Worm (Caenorhabditis elegans) whole organism, L4 larva: ENCODE data around the gene H40L08.2.

Experiments
- R02D3.7 ChIP-seq: fragments of 150-350 bp; sonication (generic microtip); optimal IDR thresholded peaks from 3 replicates; lab custom pipeline; 2014; ENCODE audit warnings: missing biosample characterization, missing genetic modification characterization
- Y48G9A.11 ChIP-seq: fragments of 200-800 bp; sonication (Bioruptor generic); IDR thresholded peaks from 2 replicates; pipeline ENCODE4 v1.3.6; 2022; ENCODE audit warnings: missing genetic modification reagents, missing genetic modification characterization, missing compliant biosample characterization
- aha-1 ChIP-seq: fragments of 150-350 bp; peaks from one replicate; lab custom pipeline; 2014; ENCODE audit warnings: missing biosample characterization, missing genetic modification characterization
- ama-1 ChIP-seq: fragments of 150-350 bp; optimal IDR thresholded peaks from 2 replicates; lab custom pipeline; 2014; ENCODE audit warnings: inconsistent platforms, mixed read lengths
- ceh-82 ChIP-seq: sonication (generic microtip); optimal IDR thresholded peaks from 2 replicates; lab custom pipeline; 2017; ENCODE audit warnings: missing biosample characterization, missing genetic modification characterization
- egl-27 ChIP-seq: sonication (generic microtip); optimal IDR thresholded peaks from 3 replicates; lab custom pipeline; 2017; ENCODE audit warnings: missing biosample characterization, missing genetic modification reagents, missing genetic modification characterization
- lin-1 ChIP-seq: fragments of 200-800 bp; sonication (Bioruptor generic); IDR thresholded peaks from 2 replicates; pipeline ENCODE4 v1.3.6; 2022; ENCODE audit warnings: missing genetic modification reagents, missing genetic modification characterization, missing compliant biosample characterization
- nhr-102 ChIP-seq: sonication (generic microtip); optimal IDR thresholded peaks from 2 replicates; lab custom pipeline; 2016; ENCODE audit warnings: mild to moderate bottlenecking, missing genetic modification characterization, moderate library complexity, missing compliant biosample characterization
- nhr-25 ChIP-seq: sonication (generic microtip); optimal IDR thresholded peaks from 2 replicates; lab custom pipeline; 2017; ENCODE audit warnings: missing genetic modification characterization, mild to moderate bottlenecking, missing compliant biosample characterization, antibody characterized with exemption, moderate library complexity, borderline replicate concordance; ENCODE audit not compliant: insufficient read depth
- pqm-1 ChIP-seq: sonication (generic microtip); optimal IDR thresholded peaks from 2 replicates; lab custom pipeline; 2017; ENCODE audit warnings: missing biosample characterization, missing genetic modification characterization
- unc-39 ChIP-seq: sonication (generic microtip); optimal IDR thresholded peaks from 2 replicates; lab custom pipeline; 2017; ENCODE audit warnings: missing biosample characterization, missing genetic modification characterization
- unc-62 ChIP-seq, 3 experiments: fragments of 150-350 bp in 1 of 3; sonication (generic microtip); optimal IDR thresholded peaks in 2 of 3; peaks in 1 of 3; 1 replicate in 1 of 3; 2 replicates in 2 of 3; lab custom pipeline; 2014 to 2017; ENCODE audit warnings: missing biosample characterization in 3 of 3, missing genetic modification characterization in 3 of 3, missing genetic modification reagents in 3 of 3, missing genotype in 1 of 3
- zfp-3 ChIP-seq: fragments of 200-800 bp; sonication (Bioruptor generic); conservative IDR thresholded peaks from 2 replicates; pipeline ENCODE4 v1.3.6; 2022; ENCODE audit warnings: missing genetic modification reagents, missing genetic modification characterization, missing compliant biosample characterization
- ztf-11 ChIP-seq: fragments of 150-350 bp; optimal IDR thresholded peaks from 2 replicates; lab custom pipeline; 2014; ENCODE audit warnings: missing biosample characterization, missing genetic modification characterization

DNA sequence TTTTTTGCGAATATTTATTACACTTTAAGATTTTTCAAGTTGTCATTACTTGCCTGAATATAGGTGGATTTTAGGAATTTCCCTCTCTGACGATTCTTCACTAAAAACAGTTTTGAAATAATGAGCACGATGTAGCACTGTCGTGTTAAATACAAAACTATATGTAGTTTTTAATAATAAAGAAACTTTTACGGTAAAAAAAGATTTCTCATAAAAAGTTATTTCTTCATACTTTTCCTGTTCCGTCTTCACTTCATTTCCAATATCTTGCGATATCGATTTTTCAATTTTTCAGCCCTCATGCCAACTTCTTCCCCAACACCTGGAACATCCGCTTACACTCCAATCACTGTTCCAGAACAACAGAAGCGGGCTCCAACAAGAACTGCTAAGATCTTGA lies 25.2 kb downstream of the H40L08.2 start, which contains the start of gene H03G16.6:
- no peak for TF ChIP-seq zfp-3 (GFP tag; lab: Robert Waterston, UW)
- no peak for TF ChIP-seq egl-27 (tag; lab: Kevin White, UChicago)
- TF ChIP-seq R02D3.7 (tag; lab: Kevin White, UChicago): no peak
- TF ChIP-seq Y48G9A.11 (GFP tag; lab: Robert Waterston, UW): no peak
- no peak for TF ChIP-seq nhr-102 (tag; lab: Kevin White, UChicago)
- TF ChIP-seq unc-62 (GFP tag; optimal IDR thresholded peaks at IDR 0.05 in 1 of 2; lab: Kevin White, UChicago): no peak
- no peak for TF ChIP-seq unc-62 (tag; optimal IDR thresholded peaks at IDR 0.05; lab: Kevin White, UChicago)
- no peak for TF ChIP-seq unc-39 (tag; lab: Kevin White, UChicago)
- TF ChIP-seq pqm-1: no peak
- TF ChIP-seq nhr-25 (tag; lab: Kevin White, UChicago): no peak
- TF ChIP-seq ztf-11 (tag; lab: Kevin White, UChicago): no peak
- no peak for TF ChIP-seq lin-1 (GFP tag; lab: Robert Waterston, UW)
- TF ChIP-seq ama-1 (lab: Kevin White, UChicago): no peak
- TF ChIP-seq ceh-82 (tag; lab: Kevin White, UChicago): no peak
- TF ChIP-seq aha-1 (tag; lab: Kevin White, UChicago): no peak
